Worm (Caenorhabditis elegans): Measurements from ENCODE around the gene thn-6.

The thn-6 gene

DNA sequence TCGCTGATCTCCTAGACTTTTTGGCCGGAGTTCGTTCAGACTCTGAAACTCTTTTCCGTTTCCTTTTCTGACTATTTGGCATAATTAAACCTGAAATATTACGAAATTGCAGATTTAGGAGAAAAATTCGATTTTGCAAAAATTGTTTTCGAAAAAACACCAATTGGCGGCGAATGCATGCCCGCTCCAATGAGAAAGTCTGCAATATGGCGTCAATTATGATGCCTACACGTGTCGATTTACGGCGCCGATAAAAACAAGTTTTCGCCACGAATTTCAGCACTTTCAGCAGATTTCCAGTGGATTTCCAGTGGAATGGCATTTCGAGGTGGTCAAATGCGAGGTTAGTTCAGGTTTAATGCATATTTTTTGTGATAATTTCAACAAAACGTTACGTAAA lies 19.3 kb upstream of the thn-6 start, which contains the start of the genes Y59E9AL.36 and nbet-1:
Gene Y59E9AL.36 (minus strand): TSS at position 92 of the 400 bp plus-strand sequence.
Gene nbet-1 (plus strand): TSS at position 112 of the 400 bp plus-strand sequence.
- no peak for TF ChIP-seq nhr-237 (tag; optimal IDR thresholded peaks at IDR 0.05)
- peak; percentile 63 for TF ChIP-seq nhr-77 (tag; optimal IDR thresholded peaks at IDR 0.05)
- TF ChIP-seq lin-15B (tag; optimal IDR thresholded peaks at IDR 0.05), result peak; percentile 96
- TF ChIP-seq egl-5 (tag; optimal IDR thresholded peaks at IDR 0.05), result peak; percentile 94
- no peak for TF ChIP-seq elt-3 (tag; optimal IDR thresholded peaks at IDR 0.05)
- TF ChIP-seq ceh-28 (tag; optimal IDR thresholded peaks at IDR 0.05), result peak; percentile 65
- no peak for TF ChIP-seq aly-2 (tag; optimal IDR thresholded peaks at IDR 0.05)
- TF ChIP-seq R02D3.7 (tag; optimal IDR thresholded peaks at IDR 0.05), result peak; percentile 97
- TF ChIP-seq nhr-28 (tag; optimal IDR thresholded peaks at IDR 0.05), result no peak
- no peak for TF ChIP-seq ztf-4 (tag; optimal IDR thresholded peaks at IDR 0.05)
- TF ChIP-seq ztf-11 (tag; optimal IDR thresholded peaks at IDR 0.05), result no peak
- TF ChIP-seq nhr-76 (tag; optimal IDR thresholded peaks at IDR 0.05), result no peak
- TF ChIP-seq ceh-82 (tag; optimal IDR thresholded peaks at IDR 0.05), result no peak
- peak; percentile 48 for TF ChIP-seq lsy-12 (tag; optimal IDR thresholded peaks at IDR 0.05)
- no peak for TF ChIP-seq mml-1 (tag; optimal IDR thresholded peaks at IDR 0.05)
- no peak for TF ChIP-seq daf-12 (tag; optimal IDR thresholded peaks at IDR 0.05)
- TF ChIP-seq eor-1 (tag; optimal IDR thresholded peaks at IDR 0.05), result no peak
- TF ChIP-seq sea-2 (GFP tag; optimal IDR thresholded peaks at IDR 0.05), result no peak
- TF ChIP-seq tbx-2 (tag; optimal IDR thresholded peaks at IDR 0.05), result no peak
- TF ChIP-seq ceh-9 (tag; optimal IDR thresholded peaks at IDR 0.05), result no peak
- TF ChIP-seq nfya-1 (tag; optimal IDR thresholded peaks at IDR 0.05; ENCODE audit: insufficient read depth), result peak; percentile 77
- TF ChIP-seq fkh-2 (tag; optimal IDR thresholded peaks at IDR 0.05), result peak; percentile 58
- peak; percentile 46 for TF ChIP-seq elt-2 (tag; optimal IDR thresholded peaks at IDR 0.05)
- no peak for TF ChIP-seq ama-1 (optimal IDR thresholded peaks at IDR 0.05)
- peak; percentile 51 for TF ChIP-seq jun-1 (tag; optimal IDR thresholded peaks at IDR 0.05)
- TF ChIP-seq pha-4 (tag; optimal IDR thresholded peaks at IDR 0.05), result peak; percentile 86
- no peak for TF ChIP-seq skn-1 (tag; optimal IDR thresholded peaks at IDR 0.05)
- TF ChIP-seq pqm-1 (tag; optimal IDR thresholded peaks at IDR 0.05), result peak; percentile 17
- TF ChIP-seq fos-1 (tag; optimal IDR thresholded peaks at IDR 0.05), result no peak
- TF ChIP-seq ceh-16 (tag; optimal IDR thresholded peaks at IDR 0.05), result no peak
- no peak for TF ChIP-seq ZK546.5 (tag; optimal IDR thresholded peaks at IDR 0.05)
- no peak for TF ChIP-seq nhr-67 (tag; optimal IDR thresholded peaks at IDR 0.05)
- no peak for TF ChIP-seq egl-27 (tag; optimal IDR thresholded peaks at IDR 0.05)
- TF ChIP-seq mdl-1 (tag; optimal IDR thresholded peaks at IDR 0.05), result no peak
- peak; percentile 62 for TF ChIP-seq nhr-25 (tag; optimal IDR thresholded peaks at IDR 0.05)
- peak; percentile 69 for TF ChIP-seq nhr-11 (tag; optimal IDR thresholded peaks at IDR 0.05)
- peak; percentile 24 for TF ChIP-seq nhr-43 (tag; optimal IDR thresholded peaks at IDR 0.05; ENCODE audit: poor library complexity, severe bottlenecking)
- peak; percentile 84 for TF ChIP-seq snpc-4 (tag; optimal IDR thresholded peaks at IDR 0.05)
- TF ChIP-seq nhr-23 (tag; optimal IDR thresholded peaks at IDR 0.05), result no peak
- TF ChIP-seq hmg-11 (tag; optimal IDR thresholded peaks at IDR 0.05), result peak; percentile 91
- no peak for TF ChIP-seq unc-39 (tag; optimal IDR thresholded peaks at IDR 0.05)
- no peak for TF ChIP-seq nhr-12 (tag; optimal IDR thresholded peaks at IDR 0.05)
- peak; percentile 63 for TF ChIP-seq lin-39 (tag; optimal IDR thresholded peaks at IDR 0.05)
- TF ChIP-seq fkh-10 (GFP tag; optimal IDR thresholded peaks at IDR 0.05), result no peak
- no peak for TF ChIP-seq elt-1 (tag; optimal IDR thresholded peaks at IDR 0.05)
- no peak for TF ChIP-seq unc-62 (GFP tag; optimal IDR thresholded peaks at IDR 0.05)
- TF ChIP-seq zag-1 (tag; optimal IDR thresholded peaks at IDR 0.05), result no peak

DNA sequence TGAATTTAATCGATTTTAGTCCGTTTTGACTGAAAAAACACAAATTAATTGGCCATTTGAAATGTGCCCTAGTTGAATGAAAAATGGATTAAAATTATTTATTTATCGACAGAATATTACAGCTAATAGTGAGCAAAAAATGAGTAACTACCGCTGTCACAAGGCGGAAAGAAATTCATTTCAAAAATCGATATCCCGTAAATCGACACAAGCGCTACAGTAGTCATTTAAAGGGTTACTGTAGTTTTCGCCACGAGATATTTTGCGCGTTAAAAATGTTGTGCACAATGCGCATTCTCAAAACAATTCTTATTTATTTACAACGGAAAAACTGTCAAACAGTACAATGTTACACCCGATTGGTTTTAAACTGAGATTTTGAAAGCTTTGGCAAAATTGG lies 18.1 kb upstream of the thn-6 start:
- TF ChIP-seq ztf-4 (tag; optimal IDR thresholded peaks at IDR 0.05) (no peak), nhr-67 (tag; optimal IDR thresholded peaks at IDR 0.05) (no peak), nhr-76 (tag; optimal IDR thresholded peaks at IDR 0.05) (no peak), eor-1 (tag; optimal IDR thresholded peaks at IDR 0.05) (no peak), pha-4 (tag; optimal IDR thresholded peaks at IDR 0.05) (no peak), egl-27 (tag; optimal IDR thresholded peaks at IDR 0.05) (no peak), fkh-10 (GFP tag; optimal IDR thresholded peaks at IDR 0.05) (no peak), R02D3.7 (tag; optimal IDR thresholded peaks at IDR 0.05) (no peak), nhr-28 (tag; optimal IDR thresholded peaks at IDR 0.05) (no peak), nhr-77 (tag; optimal IDR thresholded peaks at IDR 0.05) (no peak), nhr-43 (tag; optimal IDR thresholded peaks at IDR 0.05; ENCODE audit: poor library complexity, severe bottlenecking) (no peak)
